Worm (Caenorhabditis elegans) whole organism, young adult: ENCODE data around the gene tyra-3.
A peak's percentile ranks its signal among the peaks of the same experiment; 100 is the strongest.

Source experiments
- B0019.2 ChIP-seq: fragments of 200-800 bp; sonication (Bioruptor generic); conservative IDR thresholded peaks from 2 replicates; pipeline ENCODE4 v1.3.6; 2022; ENCODE audit warnings: missing genetic modification reagents, missing genetic modification characterization, missing compliant biosample characterization
- B0035.1 ChIP-seq: sonication (generic microtip); optimal IDR thresholded peaks from 2 replicates; lab custom pipeline; 2016; ENCODE audit warnings: missing genetic modification characterization, mild to moderate bottlenecking, missing compliant biosample characterization, missing genotype, missing genetic modification reagents
- B0261.1 ChIP-seq: sonication (generic microtip); optimal IDR thresholded peaks from 2 replicates; lab custom pipeline; 2016; ENCODE audit warnings: mild to moderate bottlenecking, missing genetic modification characterization, moderate library complexity, missing compliant biosample characterization
- C17E4.6 ChIP-seq: fragments of 200-800 bp; sonication (Bioruptor generic); IDR thresholded peaks from 2 replicates; pipeline ENCODE4 v1.3.6; 2022; ENCODE audit warnings: missing genetic modification reagents, missing genetic modification characterization, missing compliant biosample characterization
- F55B11.4 ChIP-seq: sonication (generic microtip); optimal IDR thresholded peaks from 2 replicates; lab custom pipeline; 2016; ENCODE audit warnings: missing compliant biosample characterization, missing genetic modification characterization, borderline replicate concordance; ENCODE audit not compliant: insufficient read depth
- F57C9.4 ChIP-seq: sonication (generic microtip); optimal IDR thresholded peaks from 2 replicates; lab custom pipeline; 2017; ENCODE audit warnings: mild to moderate bottlenecking, missing genetic modification characterization, missing compliant biosample characterization
- K11D2.4 ChIP-seq: fragments of 200-800 bp; sonication (Bioruptor generic); IDR thresholded peaks from 2 replicates; pipeline ENCODE4 v1.3.6; 2022; ENCODE audit warnings: missing genetic modification reagents, missing genetic modification characterization, missing compliant biosample characterization
- K12H6.12 ChIP-seq: fragments of 200-800 bp; sonication (Bioruptor generic); optimal IDR thresholded peaks from 2 replicates; lab custom pipeline; 2018; ENCODE audit warnings: mild to moderate bottlenecking, missing genetic modification characterization, missing compliant biosample characterization
- T07F8.4 ChIP-seq: sonication (generic microtip); optimal IDR thresholded peaks from 2 replicates; lab custom pipeline; 2016; ENCODE audit warnings: mild to moderate bottlenecking, missing genetic modification characterization, moderate library complexity, missing compliant biosample characterization
- T26A5.8 ChIP-seq: sonication (generic microtip); optimal IDR thresholded peaks from 2 replicates; lab custom pipeline; 2016; ENCODE audit warnings: missing genetic modification characterization, missing compliant biosample characterization
- Y53G8AR.9 ChIP-seq: fragments of 200-800 bp; sonication (Bioruptor generic); conservative IDR thresholded peaks from 2 replicates; pipeline ENCODE4 v1.3.6; 2022; ENCODE audit warnings: missing genetic modification reagents, missing genetic modification characterization, missing compliant biosample characterization
- atf-7 ChIP-seq: sonication (generic microtip); optimal IDR thresholded peaks from 2 replicates; lab custom pipeline; 2017; ENCODE audit warnings: mild to moderate bottlenecking, missing genetic modification characterization, missing compliant biosample characterization
- cebp-1 ChIP-seq, 2 experiments: fragments of 200-800 bp in 1 of 2; sonication (Bioruptor generic) in 1 of 2; sonication (generic microtip) in 1 of 2; IDR thresholded peaks in 1 of 2; optimal IDR thresholded peaks in 1 of 2; 2 replicates each; pipeline versions ENCODE4 v1.3.6 to Lab custom; 2017 to 2022; ENCODE audit warnings: missing compliant biosample characterization in 2 of 2, missing genetic modification characterization in 2 of 2, mild to moderate bottlenecking in 1 of 2, missing genetic modification reagents in 1 of 2, moderate library complexity in 1 of 2
- ceh-27 ChIP-seq: fragments of 200-800 bp; sonication (Bioruptor generic); optimal IDR thresholded peaks from 2 replicates; lab custom pipeline; 2018; ENCODE audit warnings: mild to moderate bottlenecking, missing genetic modification characterization, moderate library complexity, missing compliant biosample characterization
- ceh-79 ChIP-seq: sonication (generic microtip); optimal IDR thresholded peaks from 2 replicates; lab custom pipeline; 2017; ENCODE audit warnings: mild to moderate bottlenecking, missing genetic modification characterization, missing compliant biosample characterization
- ceh-91 ChIP-seq: fragments of 200-800 bp; sonication (Bioruptor generic); IDR thresholded peaks from 2 replicates; pipeline ENCODE4 v1.3.6; 2022; ENCODE audit warnings: missing genetic modification reagents, missing genetic modification characterization, missing compliant biosample characterization
- chd-7 ChIP-seq: sonication (generic microtip); optimal IDR thresholded peaks from 2 replicates; lab custom pipeline; 2016; ENCODE audit warnings: mild to moderate bottlenecking, missing genetic modification characterization, moderate library complexity, missing compliant biosample characterization
- egrh-3 ChIP-seq: fragments of 200-800 bp; sonication (Bioruptor generic); IDR thresholded peaks from 2 replicates; pipeline ENCODE4 v1.3.6; 2022; ENCODE audit warnings: missing genetic modification reagents, missing genetic modification characterization, missing compliant biosample characterization
- ekl-4 ChIP-seq: fragments of 200-800 bp; sonication (Bioruptor generic); IDR thresholded peaks from 2 replicates; pipeline ENCODE4 v1.3.6; 2022; ENCODE audit warnings: missing genetic modification reagents, missing genetic modification characterization, missing compliant biosample characterization
- him-1 ChIP-seq: sonication (generic microtip); optimal IDR thresholded peaks from 2 replicates; lab custom pipeline; 2016; ENCODE audit warnings: missing genotype, missing genetic modification reagents, missing genetic modification characterization, missing compliant biosample characterization
- hlh-26 ChIP-seq: fragments of 200-800 bp; sonication (Bioruptor generic); conservative IDR thresholded peaks from 2 replicates; pipeline ENCODE4 v1.3.6; 2022; ENCODE audit warnings: missing genetic modification reagents, missing genetic modification characterization, missing compliant biosample characterization
- hmg-1.2 ChIP-seq: fragments of 200-800 bp; sonication (Bioruptor generic); IDR thresholded peaks from 2 replicates; pipeline ENCODE4 v1.3.6; 2022; ENCODE audit warnings: missing genetic modification reagents, missing genetic modification characterization, missing compliant biosample characterization
- lin-26 ChIP-seq: fragments of 200-800 bp; sonication (Bioruptor generic); IDR thresholded peaks from 2 replicates; pipeline ENCODE4 v1.3.6; 2022; ENCODE audit warnings: missing genetic modification reagents, missing genetic modification characterization, missing compliant biosample characterization
- mcd-1 ChIP-seq: fragments of 200-800 bp; sonication (Bioruptor generic); IDR thresholded peaks from 2 replicates; pipeline ENCODE4 v1.3.6; 2022; ENCODE audit warnings: missing genetic modification reagents, missing genetic modification characterization, missing compliant biosample characterization
- mel-28 ChIP-seq: sonication (generic microtip); optimal IDR thresholded peaks from 2 replicates; lab custom pipeline; 2016; ENCODE audit warnings: borderline replicate concordance, mild to moderate bottlenecking, missing genetic modification characterization, missing compliant biosample characterization
- mxl-1 ChIP-seq: sonication (generic microtip); optimal IDR thresholded peaks from 2 replicates; lab custom pipeline; 2016; ENCODE audit warnings: missing genetic modification characterization, missing compliant biosample characterization
- nfyb-1 ChIP-seq: fragments of 200-800 bp; sonication (Bioruptor generic); IDR thresholded peaks from 2 replicates; pipeline ENCODE4 v1.3.6; 2022; ENCODE audit warnings: missing genetic modification reagents, missing genetic modification characterization, missing compliant biosample characterization
- nhr-90 ChIP-seq: sonication (generic microtip); optimal IDR thresholded peaks from 2 replicates; lab custom pipeline; 2016; ENCODE audit warnings: missing genotype, mild to moderate bottlenecking, missing genetic modification characterization, missing compliant biosample characterization
- pbrm-1 ChIP-seq: fragments of 200-800 bp; sonication (Bioruptor generic); IDR thresholded peaks from 2 replicates; pipeline ENCODE4 v1.3.6; 2022; ENCODE audit warnings: missing genetic modification reagents, missing genetic modification characterization, missing compliant biosample characterization
- rcor-1 ChIP-seq: fragments of 200-800 bp; sonication (Bioruptor generic); IDR thresholded peaks from 2 replicates; pipeline ENCODE4 v1.3.6; 2022; ENCODE audit warnings: missing genetic modification reagents, missing genetic modification characterization, missing compliant biosample characterization
- rpc-1 ChIP-seq, 2 experiments: fragments of 150-350 bp in 1 of 2; sonication (generic microtip) in 1 of 2; optimal IDR thresholded peaks; 2 replicates each; lab custom pipeline; 2014 to 2018; ENCODE audit warnings: missing biosample characterization in 1 of 2, missing genetic modification characterization in 1 of 2, missing genetic modification reagents in 1 of 2, missing genotype in 1 of 2
- snpc-3.4 ChIP-seq: sonication (generic microtip); optimal IDR thresholded peaks from 2 replicates; lab custom pipeline; 2017; ENCODE audit warnings: missing genetic modification characterization, mild to moderate bottlenecking, missing compliant biosample characterization, antibody characterized with exemption, moderate library complexity, missing genotype, missing genetic modification reagents
- somi-1 ChIP-seq: fragments of 200-800 bp; sonication (Bioruptor generic); optimal IDR thresholded peaks from 2 replicates; lab custom pipeline; 2018; ENCODE audit warnings: mild to moderate bottlenecking, missing genetic modification characterization, missing compliant biosample characterization
- tbp1 ChIP-seq: fragments of 200-800 bp; sonication (Bioruptor generic); optimal IDR thresholded peaks from 2 replicates; lab custom pipeline; 2018; ENCODE audit warnings: mild to moderate bottlenecking, missing genetic modification characterization, missing compliant biosample characterization
- tlf-1 ChIP-seq: fragments of 200-800 bp; sonication (Bioruptor generic); optimal IDR thresholded peaks from 2 replicates; lab custom pipeline; 2018; ENCODE audit warnings: mild to moderate bottlenecking, missing genetic modification characterization, missing compliant biosample characterization
- xnd-1 ChIP-seq: sonication (generic microtip); optimal IDR thresholded peaks from 2 replicates; lab custom pipeline; 2016; ENCODE audit warnings: missing genotype, missing genetic modification reagents, missing genetic modification characterization, missing compliant biosample characterization
- zfh-2 ChIP-seq: fragments of 200-800 bp; sonication (Bioruptor generic); conservative IDR thresholded peaks from 2 replicates; pipeline ENCODE4 v1.3.6; 2022; ENCODE audit warnings: missing genetic modification reagents, missing genetic modification characterization, missing compliant biosample characterization
- ztf-22 ChIP-seq: fragments of 200-800 bp; sonication (Bioruptor generic); optimal IDR thresholded peaks from 2 replicates; lab custom pipeline; 2018; ENCODE audit warnings: mild to moderate bottlenecking, missing genetic modification characterization, moderate library complexity, missing compliant biosample characterization
- ztf-25 ChIP-seq: fragments of 200-800 bp; sonication (Bioruptor generic); IDR thresholded peaks from 2 replicates; pipeline ENCODE4 v1.3.6; 2022; ENCODE audit warnings: missing genetic modification reagents, missing genetic modification characterization, missing compliant biosample characterization

Gene tyra-3

DNA sequence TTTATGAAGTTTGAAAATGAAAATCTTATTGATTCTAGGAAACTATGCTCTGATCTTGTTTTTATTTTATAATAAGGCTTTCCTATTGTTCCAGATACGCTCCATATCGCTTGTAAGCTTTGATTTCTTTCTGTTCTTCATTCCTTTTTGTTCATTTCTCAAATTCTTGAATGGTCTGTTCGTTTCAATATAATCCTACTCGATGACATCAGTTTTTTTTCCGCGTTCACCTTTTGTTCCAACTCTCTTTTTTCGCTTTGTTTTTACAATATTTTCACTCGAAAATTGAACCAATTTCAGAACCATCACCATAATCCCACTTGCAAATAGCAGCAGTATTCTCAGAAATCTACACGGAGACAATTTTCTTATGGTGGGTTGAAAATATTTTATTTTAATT, at the start of gene tyra-3:
tyra-3 (plus strand) TSS at position 301 of the 400 bp plus-strand sequence.
- TF ChIP-seq ztf-25, result no peak
- no peak for TF ChIP-seq ztf-22 (GFP tag; lab: Kevin White, UChicago)
- TF ChIP-seq nhr-90 (tag; lab: Kevin White, UChicago), result no peak
- TF ChIP-seq hlh-26, result no peak
- no peak for TF ChIP-seq tbp1 (GFP tag; lab: Kevin White, UChicago)
- TF ChIP-seq T26A5.8, result no peak
- no peak for TF ChIP-seq B0019.2
- no peak for TF ChIP-seq B0261.1 (tag; lab: Kevin White, UChicago)
- no peak for TF ChIP-seq F57C9.4 (tag; lab: Kevin White, UChicago)
- TF ChIP-seq F55B11.4 (tag; lab: Kevin White, UChicago), result no peak

DNA sequence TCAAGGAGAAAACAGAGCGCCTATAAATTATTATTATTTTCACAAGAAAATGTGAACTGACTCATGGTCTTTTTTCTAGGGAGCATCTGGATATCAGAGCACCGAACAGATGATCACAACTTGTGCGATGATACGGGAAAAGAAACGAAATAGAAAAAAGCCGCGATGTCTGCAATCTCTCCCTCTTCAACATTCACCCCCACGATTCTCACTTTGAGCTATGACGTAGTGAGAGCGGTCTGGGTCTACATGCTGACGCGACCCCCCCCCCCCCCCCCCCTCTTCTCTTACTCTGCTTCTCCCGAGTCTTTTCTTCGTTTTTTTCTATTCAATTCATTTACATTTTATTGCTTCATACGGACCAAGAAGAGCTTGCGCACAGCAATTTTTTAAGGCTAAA, 48.2 kb upstream of the tyra-3 start:
- no peak for TF ChIP-seq tlf-1 (GFP tag; lab: Kevin White, UChicago)
- no peak for TF ChIP-seq ceh-79 (tag; lab: Kevin White, UChicago)
- TF ChIP-seq B0035.1 (tag; lab: Kevin White, UChicago), result no peak
- peak; percentile 38 for TF ChIP-seq ceh-27 (GFP tag; lab: Kevin White, UChicago)
- no peak for TF ChIP-seq C17E4.6
- no peak for TF ChIP-seq somi-1 (GFP tag; lab: Kevin White, UChicago)
- 0 out of 2 replicates have a peak, but pooled peaks have one; percentile 9 for TF ChIP-seq nfyb-1 (GFP tag; lab: Robert Waterston, UW)
- TF ChIP-seq rpc-1 (optimal IDR thresholded peaks at IDR 0.05; lab: Kevin White, UChicago), result no peak
- no peak for TF ChIP-seq rpc-1 (tag; optimal IDR thresholded peaks at IDR 0.05; lab: Kevin White, UChicago)
- peak; percentile 69 for TF ChIP-seq K12H6.12 (tag; lab: Kevin White, UChicago)
- peak; percentile 76 for TF ChIP-seq egrh-3 (GFP tag; lab: Robert Waterston, UW)
- no peak for TF ChIP-seq T07F8.4 (tag; lab: Kevin White, UChicago)
- TF ChIP-seq him-1 (tag; lab: Kevin White, UChicago), result no peak
- no peak for TF ChIP-seq cebp-1 (GFP tag; IDR thresholded peaks at IDR 0.05; lab: Robert Waterston, UW)
- peak; percentile 55 for TF ChIP-seq cebp-1 (tag; optimal IDR thresholded peaks at IDR 0.05; lab: Kevin White, UChicago)
- no peak for TF ChIP-seq Y53G8AR.9 (GFP tag; lab: Robert Waterston, UW)
- no peak for TF ChIP-seq B0261.1 (tag; lab: Kevin White, UChicago)
- no peak for TF ChIP-seq rcor-1 (GFP tag; lab: Robert Waterston, UW)
- peak; percentile 97 for TF ChIP-seq zfh-2 (GFP tag; lab: Robert Waterston, UW)
- TF ChIP-seq mcd-1 (GFP tag; lab: Robert Waterston, UW), result 0 out of 2 replicates have a peak, but pooled peaks have one; percentile 23
- no peak for TF ChIP-seq K11D2.4 (GFP tag; lab: Robert Waterston, UW)
- TF ChIP-seq snpc-3.4 (tag; lab: Kevin White, UChicago), result no peak
- TF ChIP-seq lin-26 (GFP tag; lab: Robert Waterston, UW), result no peak
- TF ChIP-seq atf-7 (tag; lab: Kevin White, UChicago), result peak; percentile 70
- TF ChIP-seq chd-7 (tag; lab: Kevin White, UChicago), result peak; percentile 43
- no peak for TF ChIP-seq mel-28 (tag; lab: Kevin White, UChicago)
- TF ChIP-seq hmg-1.2 (GFP tag; lab: Robert Waterston, UW), result peak; percentile 42; the same call in 1 of the 2 replicates
- TF ChIP-seq F55B11.4 (tag; lab: Kevin White, UChicago), result no peak

DNA sequence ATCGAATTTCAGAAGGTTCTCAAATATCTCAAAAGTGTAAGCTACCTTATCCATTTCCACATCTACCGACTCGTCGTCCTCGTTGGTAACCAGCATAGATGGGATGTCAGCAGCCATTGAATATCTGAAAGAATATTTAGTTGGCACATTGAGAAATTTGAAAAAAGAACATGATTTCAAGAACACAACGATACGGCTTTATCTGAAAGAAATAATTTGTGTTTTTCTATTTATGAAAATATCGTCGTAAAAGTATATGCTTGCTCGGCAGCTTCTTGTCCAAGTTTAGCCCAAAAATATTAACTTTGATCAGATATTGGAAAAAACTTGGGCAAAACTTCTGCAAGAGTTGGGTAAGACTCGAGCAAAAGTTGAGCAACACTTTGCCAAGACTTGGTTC, 47.2 kb upstream of the tyra-3 start, which contains the start of gene T07F12.4:
T07F12.4 (minus strand) TSS at position 130 of the 400 bp plus-strand sequence.
- no peak for TF ChIP-seq ztf-22 (GFP tag; lab: Kevin White, UChicago)
- no peak for TF ChIP-seq hlh-26
- no peak for TF ChIP-seq ekl-4 (GFP tag; lab: Robert Waterston, UW)
- no peak for TF ChIP-seq mxl-1 (tag; lab: Kevin White, UChicago)
- TF ChIP-seq xnd-1 (tag; lab: Kevin White, UChicago), result no peak
- no peak for TF ChIP-seq K11D2.4 (GFP tag; lab: Robert Waterston, UW)
- no peak for TF ChIP-seq B0261.1 (tag; lab: Kevin White, UChicago)
- TF ChIP-seq pbrm-1 (GFP tag; lab: Robert Waterston, UW), result no peak
- TF ChIP-seq ceh-91, result no peak
- TF ChIP-seq, all 124 proteins: peak for 0
